Worm (Caenorhabditis elegans): ENCODE data around the gene Y37E11B.2.

Gene Y37E11B.2

ce11 chrIV:3551777-3552462 lies 26.3 kb upstream of the Y37E11B.2 start:
- TF ChIP-seq gmeb-1 (tag; optimal IDR thresholded peaks at IDR 0.05) (peak; percentile 65), aly-2 (tag; optimal IDR thresholded peaks at IDR 0.05) (no peak), peb-1 (tag; optimal IDR thresholded peaks at IDR 0.05) (no peak), lin-11 (tag; optimal IDR thresholded peaks at IDR 0.05) (peak; percentile 65), crh-2 (tag; optimal IDR thresholded peaks at IDR 0.05) (peak; percentile 49), sma-9 (GFP tag; optimal IDR thresholded peaks at IDR 0.05) (peak; percentile 67), sma-9 (tag; optimal IDR thresholded peaks at IDR 0.05) (no peak), zag-1 (tag; optimal IDR thresholded peaks at IDR 0.05) (no peak), lsy-2 (tag; optimal IDR thresholded peaks at IDR 0.05) (peak; percentile 15 to 46), nhr-237 (tag; optimal IDR thresholded peaks at IDR 0.05) (no peak), mab-5 (tag; optimal IDR thresholded peaks at IDR 0.05) (no peak), nhr-6 (tag; optimal IDR thresholded peaks at IDR 0.05) (no peak), skn-1 (tag; optimal IDR thresholded peaks at IDR 0.05) (no peak), sma-3 (GFP tag; optimal IDR thresholded peaks at IDR 0.05) (peak; percentile 64), ztf-11 (tag; optimal IDR thresholded peaks at IDR 0.05) (no peak), alr-1 (tag; optimal IDR thresholded peaks at IDR 0.05) (no peak), blmp-1 (tag; optimal IDR thresholded peaks at IDR 0.05; ENCODE audit: insufficient read depth) (no peak), ama-1 (optimal IDR thresholded peaks at IDR 0.05) (no peak), snpc-4 (tag; optimal IDR thresholded peaks at IDR 0.05) (no peak), fos-1 (tag; optimal IDR thresholded peaks at IDR 0.05) (peak; percentile 32), ceh-16 (tag; optimal IDR thresholded peaks at IDR 0.05) (no peak), C34F6.9 (tag; optimal IDR thresholded peaks at IDR 0.05) (peak; percentile 37), ztf-4 (tag; optimal IDR thresholded peaks at IDR 0.05) (no peak), ZK546.5 (tag; optimal IDR thresholded peaks at IDR 0.05) (no peak), F13H6.1 (tag; optimal IDR thresholded peaks at IDR 0.05) (peak; percentile 61), nhr-23 (tag; optimal IDR thresholded peaks at IDR 0.05) (no peak), egl-27 (tag; optimal IDR thresholded peaks at IDR 0.05) (no peak), ztf-1 (GFP tag; conservative IDR thresholded peaks at IDR 0.05) (no peak), nhr-21 (tag; optimal IDR thresholded peaks at IDR 0.05) (peak; percentile 33), nhr-129 (tag; optimal IDR thresholded peaks at IDR 0.05) (peak; percentile 56), nhr-25 (tag; optimal IDR thresholded peaks at IDR 0.05) (no peak), mbf-1 (tag; optimal IDR thresholded peaks at IDR 0.05) (no peak), nhr-12 (tag; optimal IDR thresholded peaks at IDR 0.05) (no peak), elt-1 (tag; optimal IDR thresholded peaks at IDR 0.05) (no peak), nhr-11 (tag; optimal IDR thresholded peaks at IDR 0.05) (no peak), mdl-1 (tag; optimal IDR thresholded peaks at IDR 0.05) (no peak), unc-55 (GFP tag; optimal IDR thresholded peaks at IDR 0.05) (peak; percentile 59), Y55F3AM.14 (GFP tag; optimal IDR thresholded peaks at IDR 0.05) (peak; percentile 35)

- TF ChIP-seq unc-39 (tag; optimal IDR thresholded peaks at IDR 0.05) (no peak), zag-1 (tag; optimal IDR thresholded peaks at IDR 0.05) (no peak), lin-39 (tag; optimal IDR thresholded peaks at IDR 0.05) (no peak)
These were observed 25.3 kb upstream of the Y37E11B.2 start for ce11 chrIV:3552933-3553332.

ce11 chrIV:3557331-3557730 lies 20.9 kb upstream of the Y37E11B.2 start, which contains the start of gene osm-9:
osm-9 (minus strand) TSS chrIV:3557431.
- TF ChIP-seq lin-11 (tag; optimal IDR thresholded peaks at IDR 0.05) (no peak), ceh-82 (tag; optimal IDR thresholded peaks at IDR 0.05) (no peak), nhr-129 (tag; optimal IDR thresholded peaks at IDR 0.05) (no peak), nhr-21 (tag; optimal IDR thresholded peaks at IDR 0.05) (no peak), sma-3 (GFP tag; optimal IDR thresholded peaks at IDR 0.05) (no peak), fos-1 (tag; optimal IDR thresholded peaks at IDR 0.05) (no peak), unc-39 (tag; optimal IDR thresholded peaks at IDR 0.05) (no peak), sem-4 (tag; optimal IDR thresholded peaks at IDR 0.05) (no peak), mbf-1 (tag; optimal IDR thresholded peaks at IDR 0.05) (no peak), dmd-4 (tag; optimal IDR thresholded peaks at IDR 0.05) (no peak), lin-39 (tag; optimal IDR thresholded peaks at IDR 0.05) (no peak), Y55F3AM.14 (GFP tag; optimal IDR thresholded peaks at IDR 0.05) (no peak), gmeb-1 (tag; optimal IDR thresholded peaks at IDR 0.05) (no peak), F13H6.1 (tag; optimal IDR thresholded peaks at IDR 0.05) (no peak), ztf-1 (GFP tag; conservative IDR thresholded peaks at IDR 0.05) (no peak), unc-55 (GFP tag; optimal IDR thresholded peaks at IDR 0.05) (no peak), skn-1 (tag; optimal IDR thresholded peaks at IDR 0.05) (no peak), nhr-6 (tag; optimal IDR thresholded peaks at IDR 0.05) (no peak), elt-3 (tag; optimal IDR thresholded peaks at IDR 0.05) (no peak)
